Worm (Caenorhabditis elegans) whole organism, early embryonic: ENCODE results near the gene nep-20.

ENCODE experiments used
- ama-1 ChIP-seq: fragments of 150-350 bp; optimal IDR thresholded peaks from 2 replicates; lab custom pipeline; 2014
- ceh-13 ChIP-seq: fragments of 200-800 bp; sonication (Bioruptor generic); optimal IDR thresholded peaks from 2 replicates; lab custom pipeline; 2018; ENCODE audit warnings: mild to moderate bottlenecking, missing genetic modification characterization, missing compliant biosample characterization
- ceh-36 ChIP-seq: sonication (generic microtip); optimal IDR thresholded peaks from 2 replicates; lab custom pipeline; 2016; ENCODE audit warnings: missing genetic modification characterization, inconsistent platforms, missing compliant biosample characterization
- hmbx-1 ChIP-seq: sonication (generic microtip); optimal IDR thresholded peaks from 2 replicates; lab custom pipeline; 2016; ENCODE audit warnings: mild to moderate bottlenecking, missing genetic modification characterization, missing compliant biosample characterization
- hnd-1 ChIP-seq: sonication (generic microtip); optimal IDR thresholded peaks from 2 replicates; lab custom pipeline; 2016; ENCODE audit warnings: missing genetic modification characterization, missing compliant biosample characterization
- scrt-1 ChIP-seq: fragments of 200-800 bp; sonication (Bioruptor generic); IDR thresholded peaks from 2 replicates; pipeline ENCODE4 v1.3.6; 2022; ENCODE audit warnings: missing genetic modification characterization, missing compliant biosample characterization
- tbx-11 ChIP-seq: fragments of 200-800 bp; sonication (Bioruptor generic); IDR thresholded peaks from 2 replicates; pipeline ENCODE4 v1.3.6; 2022; ENCODE audit warnings: missing genetic modification characterization, missing compliant biosample characterization
- tbx-37 ChIP-seq: fragments of 200-800 bp; sonication (Bioruptor generic); conservative IDR thresholded peaks from 2 replicates; pipeline ENCODE4 v1.3.6; 2022; ENCODE audit warnings: missing genetic modification reagents, missing genetic modification characterization, missing compliant biosample characterization
- tra-4 ChIP-seq: sonication (generic microtip); optimal IDR thresholded peaks from 2 replicates; lab custom pipeline; 2017; ENCODE audit warnings: missing genetic modification characterization, missing compliant biosample characterization

DNA sequence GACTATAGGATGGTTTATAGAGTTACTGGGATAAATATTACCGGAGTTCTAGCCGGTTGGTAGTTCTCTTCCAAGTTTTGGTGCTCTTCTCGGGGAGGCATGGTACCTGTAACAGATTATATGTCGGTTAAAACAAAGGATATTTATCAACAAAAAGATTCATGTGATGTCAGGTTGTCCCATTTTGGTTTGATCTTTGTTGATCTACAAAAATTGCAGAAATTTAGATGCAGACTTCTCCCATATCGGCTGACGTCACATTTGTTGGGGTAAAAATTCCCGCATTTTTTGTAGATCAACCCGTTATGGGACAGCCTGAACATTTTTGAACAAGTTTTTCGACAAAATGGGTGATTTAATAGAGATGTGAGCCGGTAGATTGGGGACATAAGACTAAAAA is 27.3 kb downstream of the nep-20 start, which contains the start of gene Y49F6C.7:
- TF ChIP-seq tra-4 (tag; lab: Kevin White, UChicago) (no peak), ceh-13 (GFP tag; lab: Kevin White, UChicago) (no peak), scrt-1 (no peak), ceh-36 (tag; lab: Kevin White, UChicago) (no peak), ama-1 (no peak), hnd-1 (no peak), tbx-11 (no peak), hmbx-1 (tag; lab: Kevin White, UChicago) (no peak), tbx-37 (GFP tag; lab: Robert Waterston, UW) (no peak)
